Fruit fly (Drosophila melanogaster) whole organism: ENCODE results near the gene pths.

ENCODE experiments used
- CG8478 ChIP-seq: fragments of >200 bp; optimal IDR thresholded peaks from 2 replicates; lab custom pipeline; 2018; ENCODE audit warnings: inconsistent platforms
- Dll ChIP-seq: fragments of >200 bp; optimal IDR thresholded peaks from 2 replicates; lab custom pipeline; 2017
- EcR ChIP-seq, 2 experiments: fragments of >200 bp; optimal IDR thresholded peaks; 2 replicates each; lab custom pipeline; 2017; ENCODE audit warnings: missing biosample characterization in 2 of 2, missing genetic modification characterization in 2 of 2, missing genetic modification reagents in 2 of 2
- pan ChIP-seq: fragments of >200 bp; optimal IDR thresholded peaks from 2 replicates; lab custom pipeline; 2017
- psq ChIP-seq: fragments of >200 bp; optimal IDR thresholded peaks from 2 replicates; lab custom pipeline; 2017
- usp ChIP-seq: fragments of >200 bp; optimal IDR thresholded peaks from 2 replicates; lab custom pipeline; 2017; ENCODE audit warnings: missing biosample characterization, missing genetic modification characterization, mixed read lengths

The pths gene

DNA sequence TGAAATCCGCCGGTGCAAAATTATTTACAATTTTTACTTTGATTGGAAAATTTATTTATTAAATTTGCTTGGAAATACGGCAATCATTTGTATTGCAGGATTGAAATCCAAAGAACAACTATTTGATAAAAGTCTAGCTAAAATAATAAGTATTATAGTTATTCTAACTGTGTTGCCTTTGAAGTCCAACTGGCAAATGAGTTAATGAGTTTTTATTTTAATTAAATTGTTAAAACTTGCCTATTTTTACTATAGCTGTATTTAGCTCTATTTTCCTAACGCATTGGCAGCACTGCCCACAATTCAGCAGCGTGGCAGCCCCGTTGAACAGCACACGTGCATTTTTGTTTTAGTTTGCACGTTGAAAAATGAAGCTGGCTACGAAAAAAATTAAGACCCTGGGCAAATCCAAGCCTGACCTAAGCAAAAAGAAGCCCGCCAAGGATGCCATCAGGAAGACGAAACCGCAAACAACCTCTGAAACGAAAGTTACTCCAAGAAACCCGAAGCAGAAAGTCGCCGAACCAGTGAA, 20.3 kb downstream of the pths start, which contains the start of gene Noc2:
Noc2 (plus strand) TSS at position 331 of the 532 bp plus-strand sequence.
- TF ChIP-seq usp (GFP tag; lab: Kevin White, UChicago) = no peak

DNA sequence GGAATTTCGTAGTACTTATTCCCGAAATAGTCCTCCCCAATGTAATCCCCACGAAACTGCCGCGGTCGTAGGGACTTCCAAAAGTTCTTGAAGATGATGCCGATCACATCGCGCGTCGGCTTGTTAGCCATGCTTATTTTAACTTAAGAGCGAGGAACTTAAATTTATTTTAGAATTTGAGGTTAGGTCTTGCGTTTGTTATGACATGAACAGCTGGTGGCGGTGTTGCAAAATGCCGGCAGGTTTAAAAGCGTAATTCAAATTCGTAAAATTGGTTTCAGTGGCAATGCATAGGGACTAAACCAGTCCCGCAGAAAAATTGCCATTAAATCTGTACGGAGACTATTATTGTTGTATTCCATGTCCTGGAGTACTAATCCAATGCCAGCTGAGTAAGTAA, 23.4 kb downstream of the pths start:
- no peak for TF ChIP-seq Dll (lab: Kevin White, UChicago)
- no peak for TF ChIP-seq pan (lab: Kevin White, UChicago)
- no peak for TF ChIP-seq CG8478 (lab: Kevin White, UChicago)
- TF ChIP-seq EcR (GFP tag; optimal IDR thresholded peaks at IDR 0.05; lab: Kevin White, UChicago) = no peak
- TF ChIP-seq psq (lab: Kevin White, UChicago) = no peak
- TF ChIP-seq usp (GFP tag; lab: Kevin White, UChicago) = no peak

DNA sequence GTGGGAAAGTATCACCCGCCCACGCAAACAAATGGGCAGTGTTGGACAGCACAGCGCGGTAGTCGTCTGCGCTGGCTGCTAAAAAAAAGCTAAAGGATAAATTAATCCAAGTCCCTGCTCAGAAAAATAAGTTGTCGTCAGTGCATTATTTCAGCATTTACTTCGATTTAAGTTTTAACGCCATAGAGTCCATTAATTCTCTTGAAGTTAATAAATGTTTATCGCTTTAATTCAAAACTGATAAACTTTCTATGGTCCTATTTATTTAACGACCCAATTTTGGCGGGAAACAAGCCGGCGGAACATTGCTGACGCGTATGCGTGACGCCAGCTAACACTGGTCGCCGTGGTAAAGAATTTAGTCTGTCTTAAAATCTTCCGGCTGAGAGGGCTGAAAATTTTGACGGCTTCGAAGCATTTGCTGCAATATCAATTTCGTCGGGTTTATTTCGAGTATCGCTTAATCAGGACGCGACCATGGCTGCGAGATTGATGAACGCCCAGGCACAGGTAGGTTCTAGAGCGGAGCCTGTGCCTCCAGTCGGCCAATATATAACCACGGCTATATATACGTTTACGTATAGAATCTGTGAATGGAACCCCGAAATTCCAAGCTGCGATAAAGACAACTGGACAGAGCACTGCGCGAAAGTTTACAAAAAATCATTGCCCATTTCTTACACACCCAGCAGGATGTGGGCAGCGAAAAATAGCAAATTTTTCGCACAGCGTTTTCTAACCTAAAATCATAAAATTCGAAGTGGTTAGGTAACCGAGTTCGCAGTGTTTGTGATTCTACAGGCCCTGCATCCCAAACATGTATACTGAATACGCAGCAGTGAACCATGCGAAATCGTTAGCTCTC, 25.5 kb downstream of the pths start, which contains the start of the genes mAcon1, CG43345 and CG43346:
mAcon1 (plus strand) TSS at position 276 of the 865 bp plus-strand sequence.
CG43345 (minus strand) TSS at position 287 of the 865 bp plus-strand sequence.
CG43346 (minus strand) TSS at position 287 of the 865 bp plus-strand sequence.
- TF ChIP-seq psq (lab: Kevin White, UChicago) (no peak), EcR (GFP tag; optimal IDR thresholded peaks at IDR 0.05; lab: Kevin White, UChicago) (no peak), Dll (lab: Kevin White, UChicago) (no peak), usp (GFP tag; lab: Kevin White, UChicago) (no peak), CG8478 (lab: Kevin White, UChicago) (no peak), pan (lab: Kevin White, UChicago) (peak; percentile 53)

DNA sequence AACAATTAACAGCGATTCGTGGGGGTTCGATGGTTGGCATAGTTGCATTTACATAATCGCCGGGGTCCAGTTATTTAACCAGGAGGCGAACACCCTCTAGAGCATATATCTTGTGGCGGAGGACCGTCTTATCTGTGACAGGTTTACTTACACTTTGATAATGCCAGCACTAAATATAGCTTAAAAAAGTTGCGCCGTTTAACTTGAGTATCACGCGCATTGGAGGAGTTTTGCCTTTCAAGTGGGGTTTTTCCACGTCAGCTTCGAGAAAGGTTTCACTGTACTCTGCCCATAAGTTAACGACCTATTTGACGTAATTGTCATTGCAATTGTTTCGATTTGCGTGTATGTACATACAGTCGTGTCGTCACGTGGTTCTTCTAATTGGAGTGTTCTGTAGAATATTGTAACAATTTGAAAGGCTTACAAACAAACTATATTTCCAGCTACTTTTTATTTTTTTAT, 26.2 kb downstream of the pths start:
- TF ChIP-seq EcR (GFP tag; optimal IDR thresholded peaks at IDR 0.05; lab: Kevin White, UChicago) = no peak
- TF ChIP-seq pan (lab: Kevin White, UChicago) = no peak
- TF ChIP-seq Dll (lab: Kevin White, UChicago) = no peak
- TF ChIP-seq usp (GFP tag; lab: Kevin White, UChicago) = no peak
- no peak for TF ChIP-seq CG8478 (lab: Kevin White, UChicago)
- TF ChIP-seq psq (lab: Kevin White, UChicago) = no peak

DNA sequence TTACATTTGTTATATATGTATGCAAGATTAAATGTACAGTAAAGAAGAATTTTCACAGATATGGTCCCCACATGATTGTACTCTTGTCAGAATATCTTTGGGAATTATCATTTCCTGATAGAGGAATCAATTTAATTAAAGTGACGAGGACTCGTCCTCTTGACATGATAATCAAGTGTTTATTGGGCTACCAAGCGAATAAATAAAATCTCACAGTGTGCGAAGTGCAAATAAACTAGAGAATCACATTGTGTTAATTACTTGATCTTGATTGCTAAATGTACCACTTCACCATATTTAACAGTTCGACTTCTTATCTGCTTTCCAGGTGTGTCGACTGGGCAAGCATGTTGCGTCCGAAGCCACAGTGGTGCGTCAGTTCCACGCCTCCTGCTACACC, 26.8 kb downstream of the pths start:
- no peak for TF ChIP-seq CG8478 (lab: Kevin White, UChicago)
- no peak for TF ChIP-seq pan (lab: Kevin White, UChicago)
- no peak for TF ChIP-seq psq (lab: Kevin White, UChicago)
- no peak for TF ChIP-seq EcR (GFP tag; optimal IDR thresholded peaks at IDR 0.05; lab: Kevin White, UChicago)
- no peak for TF ChIP-seq Dll (lab: Kevin White, UChicago)
- no peak for TF ChIP-seq usp (GFP tag; lab: Kevin White, UChicago)

DNA sequence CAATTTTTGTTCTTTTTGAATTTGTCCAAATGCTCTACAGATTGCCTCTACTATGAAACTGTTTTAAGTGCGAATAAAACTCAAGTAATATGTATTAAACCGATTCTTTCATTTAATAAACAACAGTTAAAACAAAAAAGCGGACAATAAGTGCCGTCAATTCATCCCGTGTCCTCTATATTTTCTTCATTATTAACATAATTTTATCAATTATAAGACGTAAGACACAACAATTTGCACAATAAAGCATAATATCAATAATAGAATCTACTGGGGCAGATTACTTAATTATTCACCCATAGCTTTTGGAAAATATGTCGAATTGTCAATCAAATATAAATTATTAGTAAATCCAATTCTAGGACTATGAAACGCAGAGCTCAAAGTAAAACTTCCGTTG, 29.9 kb downstream of the pths start, which contains the start of gene CG31627:
CG31627 (plus strand) TSS at position 301 of the 400 bp plus-strand sequence.
- TF ChIP-seq usp (GFP tag; lab: Kevin White, UChicago) (no peak), pan (lab: Kevin White, UChicago) (no peak), CG8478 (lab: Kevin White, UChicago) (no peak), psq (lab: Kevin White, UChicago) (no peak), EcR (GFP tag; optimal IDR thresholded peaks at IDR 0.05; lab: Kevin White, UChicago) (no peak), Dll (lab: Kevin White, UChicago) (no peak)

DNA sequence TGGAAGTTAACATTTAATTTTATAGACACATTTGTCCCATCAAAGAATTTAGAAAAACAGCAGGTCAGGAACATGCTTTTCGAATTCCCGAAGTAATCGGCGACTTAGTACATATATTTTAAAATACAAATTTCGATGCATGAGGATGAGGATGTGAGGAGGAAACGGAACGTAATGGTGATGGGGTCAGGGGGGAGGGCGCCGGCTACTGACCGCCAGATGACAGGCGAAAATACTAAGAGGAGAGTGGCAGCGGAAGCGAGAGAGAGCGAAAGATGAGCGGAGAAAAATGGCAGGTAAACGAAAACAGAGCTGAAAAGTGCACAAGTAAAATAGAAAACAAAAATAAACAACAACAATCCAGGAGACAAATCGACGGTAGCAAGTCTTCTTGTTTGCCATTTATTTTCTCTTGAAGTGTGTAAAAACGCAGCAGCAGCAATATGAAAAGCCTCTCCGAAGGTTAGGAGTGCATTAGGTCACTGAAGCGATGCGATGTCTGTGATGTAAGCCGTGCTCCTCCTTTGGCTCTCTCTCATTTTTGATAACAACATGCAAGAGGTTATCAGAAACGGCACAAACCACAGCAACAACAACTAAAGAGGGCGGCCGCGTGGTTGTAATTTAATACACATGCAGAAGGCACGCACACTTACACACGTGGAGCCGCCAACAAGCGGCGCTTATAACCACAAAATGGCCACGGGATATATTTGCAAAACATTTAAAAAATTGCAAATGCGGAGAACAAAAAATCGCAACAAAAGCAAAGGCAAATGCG, 35.6 kb downstream of the pths start:
- TF ChIP-seq pan (lab: Kevin White, UChicago) (no peak), CG8478 (lab: Kevin White, UChicago) (no peak), EcR (GFP tag; optimal IDR thresholded peaks at IDR 0.05; lab: Kevin White, UChicago) (no peak), Dll (lab: Kevin White, UChicago) (no peak), usp (GFP tag; lab: Kevin White, UChicago) (no peak), psq (lab: Kevin White, UChicago) (no peak)

DNA sequence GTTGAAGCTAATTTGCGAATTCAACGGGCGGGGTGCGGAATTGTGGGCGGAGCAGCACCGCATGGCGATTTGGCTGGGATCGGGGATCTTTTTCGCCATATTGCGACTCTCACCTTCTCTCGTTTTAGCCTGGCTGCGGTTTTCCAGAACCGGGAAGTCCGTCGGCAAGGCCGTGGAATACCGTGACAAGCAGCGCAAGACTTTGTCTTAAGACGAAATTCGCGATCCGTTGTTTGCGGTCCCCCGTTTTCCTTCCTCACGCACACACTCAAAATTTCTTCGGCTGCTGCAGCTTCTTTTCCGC, 36.1 kb downstream of the pths start:
- no peak for TF ChIP-seq EcR (GFP tag; optimal IDR thresholded peaks at IDR 0.05; lab: Kevin White, UChicago)
- TF ChIP-seq Dll (lab: Kevin White, UChicago) = no peak
- no peak for TF ChIP-seq CG8478 (lab: Kevin White, UChicago)
- TF ChIP-seq usp (GFP tag; lab: Kevin White, UChicago) = no peak
- TF ChIP-seq psq (lab: Kevin White, UChicago) = no peak
- TF ChIP-seq pan (lab: Kevin White, UChicago) = no peak

DNA sequence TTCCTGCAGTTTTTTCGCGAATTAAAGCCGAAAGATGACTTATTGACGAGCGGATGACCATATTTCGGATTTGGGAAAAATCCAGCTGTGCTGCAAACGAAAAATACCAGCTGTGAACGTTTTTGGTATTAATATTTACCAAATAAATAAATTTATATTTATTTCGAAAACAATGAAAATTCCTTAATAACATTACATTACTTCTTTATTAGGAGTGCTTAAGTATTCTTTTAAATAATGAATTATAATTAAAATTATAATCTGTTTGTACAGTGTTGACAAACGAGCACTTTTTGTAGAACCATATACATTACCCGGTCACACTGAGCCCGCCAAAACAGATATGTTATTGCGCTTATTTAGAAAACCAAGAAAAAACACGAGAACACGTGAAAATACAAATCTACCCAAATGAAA, 36.6 kb downstream of the pths start, which contains the start of the genes bur and Mcm10:
bur (minus strand) TSS at position 69 of the 417 bp plus-strand sequence.
Mcm10 (plus strand) TSS at position 319 of the 417 bp plus-strand sequence.
- no peak for TF ChIP-seq psq (lab: Kevin White, UChicago)
- TF ChIP-seq usp (GFP tag; lab: Kevin White, UChicago) = no peak
- no peak for TF ChIP-seq EcR (GFP tag; optimal IDR thresholded peaks at IDR 0.05; lab: Kevin White, UChicago)
- no peak for TF ChIP-seq Dll (lab: Kevin White, UChicago)
- no peak for TF ChIP-seq CG8478 (lab: Kevin White, UChicago)
- TF ChIP-seq pan (lab: Kevin White, UChicago) = no peak

DNA sequence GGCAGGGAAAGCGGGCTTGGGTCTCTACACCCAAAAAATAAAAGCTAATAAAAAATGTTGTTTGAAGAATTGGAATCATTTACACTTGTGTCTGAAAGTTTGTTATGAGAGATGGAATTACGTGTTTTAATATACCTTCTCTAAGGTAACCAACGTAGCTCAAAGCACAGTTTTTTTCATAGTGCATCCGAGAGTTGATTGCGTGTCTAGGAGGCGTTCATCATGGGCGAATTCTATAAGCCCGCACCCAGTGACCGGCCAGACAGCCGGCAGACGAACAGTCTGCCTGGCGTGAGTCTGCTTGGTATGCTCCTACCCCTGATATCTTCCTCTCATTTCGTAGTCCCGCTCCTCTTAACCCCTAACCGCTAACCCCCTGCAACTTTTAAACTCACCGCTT, 44.7 kb downstream of the pths start:
- TF ChIP-seq usp (GFP tag; lab: Kevin White, UChicago) = no peak
- no peak for TF ChIP-seq psq (lab: Kevin White, UChicago)
- TF ChIP-seq EcR (GFP tag; optimal IDR thresholded peaks at IDR 0.05; lab: Kevin White, UChicago) = no peak
- TF ChIP-seq pan (lab: Kevin White, UChicago) = no peak
- TF ChIP-seq Dll (lab: Kevin White, UChicago) = no peak
- TF ChIP-seq CG8478 (lab: Kevin White, UChicago) = no peak
